Worm (Caenorhabditis elegans) whole organism, L4 larva: ENCODE results near the gene H14A12.3.

ENCODE experiments used
- ama-1 ChIP-seq: fragments of 150-350 bp; optimal IDR thresholded peaks from 2 replicates; lab custom pipeline; 2014; ENCODE audit warnings: inconsistent platforms, mixed read lengths
- jun-1 ChIP-seq: fragments of 150-350 bp; optimal IDR thresholded peaks from 2 replicates; lab custom pipeline; 2014; ENCODE audit warnings: missing biosample characterization, missing genetic modification reagents, missing genetic modification characterization

DNA sequence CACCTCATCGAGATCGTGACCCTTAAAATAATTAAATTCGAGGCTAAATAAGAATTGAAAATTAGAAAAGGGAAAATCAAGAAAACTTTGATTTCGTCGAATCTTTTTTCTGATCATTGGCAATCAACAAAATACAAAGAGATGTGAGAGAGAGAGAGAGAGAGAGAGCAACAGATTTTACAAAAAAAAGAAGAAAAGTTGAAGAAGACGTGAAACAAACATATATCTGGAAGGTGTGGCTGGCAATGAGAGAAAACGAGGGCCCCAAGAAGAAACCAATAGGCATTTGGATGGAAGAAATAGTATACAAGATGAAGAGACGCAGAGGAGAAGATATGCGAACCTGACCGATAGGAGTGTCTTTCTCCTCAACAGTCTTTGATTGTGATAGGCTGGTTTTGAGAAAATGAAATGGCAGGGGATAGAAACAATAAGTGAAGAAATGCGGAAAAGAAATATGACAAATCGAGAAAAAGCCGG is 25.5 kb downstream of the H14A12.3 start, which contains the start of gene mup-4:
- no peak for TF ChIP-seq ama-1 (lab: Kevin White, UChicago)
- no peak for TF ChIP-seq jun-1 (tag; lab: Kevin White, UChicago)
